Fruit fly (Drosophila melanogaster) whole organism, embryonic: ENCODE measurements around the gene CG5013.

ENCODE experiments used
- CG6791 ChIP-seq: fragments of 200-800 bp; sonication (Bioruptor generic); IDR thresholded peaks from 3 replicates; pipeline ENCODE4 v1.3.6; 2022; ENCODE audit warnings: missing biosample characterization, missing genetic modification characterization; ENCODE audit not compliant: partially characterized antibody
- HLHmδ ChIP-seq: fragments of 200-800 bp; sonication (Bioruptor generic); optimal IDR thresholded peaks from 2 replicates; lab custom pipeline; 2018; ENCODE audit warnings: missing biosample characterization, mild to moderate bottlenecking, missing genetic modification characterization, moderate library complexity
- Meics ChIP-seq: fragments of 200-800 bp; sonication (Bioruptor generic); optimal IDR thresholded peaks from 2 replicates; lab custom pipeline; 2017; ENCODE audit warnings: missing biosample characterization, mild to moderate bottlenecking, missing genetic modification characterization
- knrl ChIP-seq: fragments of 200-800 bp; sonication (Bioruptor generic); IDR thresholded peaks from 3 replicates; pipeline ENCODE4 v1.3.6; 2022; ENCODE audit warnings: missing biosample characterization, missing genetic modification characterization; ENCODE audit not compliant: partially characterized antibody
- pum ChIP-seq: fragments of 200-800 bp; sonication (Bioruptor generic); optimal IDR thresholded peaks from 2 replicates; lab custom pipeline; 2016; ENCODE audit warnings: missing biosample characterization, missing genetic modification characterization
- slbo ChIP-seq: fragments of 200-800 bp; sonication (Bioruptor generic); IDR thresholded peaks from 2 replicates; pipeline ENCODE4 v1.3.6; 2022; ENCODE audit warnings: missing biosample characterization, missing genetic modification characterization

- no peak for TF ChIP-seq pum (GFP tag; lab: Kevin White, UChicago)
- no peak for TF ChIP-seq knrl
- no peak for TF ChIP-seq slbo (GFP tag; lab: Robert Waterston, UW)
- no peak for TF ChIP-seq Meics (GFP tag; lab: Kevin White, UChicago)
- no peak for TF ChIP-seq CG6791 (GFP tag; lab: Robert Waterston, UW)
- no peak for TF ChIP-seq HLHmδ
These were observed 18.0 kb downstream of the CG5013 start, which contains the start of gene CG10185 for dm6 chr3R:16067494-16067893.
